Worm (Caenorhabditis elegans) whole organism, L1 larva: ENCODE measurements around the gene rbm-25.
A peak's percentile ranks its signal among the peaks of the same experiment; 100 is the strongest.

ENCODE experiments used
- F16B12.6 ChIP-seq: fragments of 150-350 bp; optimal IDR thresholded peaks from 2 replicates; lab custom pipeline; 2014; ENCODE audit warnings: missing biosample characterization, missing genetic modification characterization
- aly-2 ChIP-seq: fragments of 150-350 bp; optimal IDR thresholded peaks from 2 replicates; lab custom pipeline; 2014; ENCODE audit warnings: missing biosample characterization, missing genetic modification characterization
- ama-1 ChIP-seq: fragments of 150-350 bp; optimal IDR thresholded peaks from 2 replicates; lab custom pipeline; 2014
- blmp-1 ChIP-seq: fragments of 150-350 bp; optimal IDR thresholded peaks from 2 replicates; lab custom pipeline; 2014; ENCODE audit warnings: missing biosample characterization, missing genetic modification characterization
- ceh-82 ChIP-seq, 3 experiments: fragments of 150-350 bp in 1 of 3; sonication (generic microtip) in 2 of 3; optimal IDR thresholded peaks; 2 replicates each; lab custom pipeline; 2014 to 2017; ENCODE audit warnings: missing biosample characterization in 3 of 3, missing genetic modification characterization in 3 of 3
- ceh-90 ChIP-seq: sonication (generic microtip); optimal IDR thresholded peaks from 2 replicates; lab custom pipeline; 2016; ENCODE audit warnings: missing genetic modification characterization, missing compliant biosample characterization
- ces-1 ChIP-seq: fragments of 150-350 bp; optimal IDR thresholded peaks from 2 replicates; lab custom pipeline; 2014; ENCODE audit warnings: missing biosample characterization, missing genetic modification reagents, missing genetic modification characterization
- dsc-1 ChIP-seq: sonication (generic microtip); optimal IDR thresholded peaks from 2 replicates; lab custom pipeline; 2016; ENCODE audit warnings: mild to moderate bottlenecking, missing genetic modification characterization, missing compliant biosample characterization
- efl-1 ChIP-seq, 4 experiments: fragments of 150-350 bp; optimal IDR thresholded peaks in 3 of 4; peaks in 1 of 4; 1 replicate in 1 of 4; 2 replicates in 3 of 4; lab custom pipeline; 2014; ENCODE audit warnings: missing biosample characterization in 2 of 4, missing genetic modification characterization in 2 of 4, missing genetic modification reagents in 2 of 4
- efl-3 ChIP-seq: fragments of 200-800 bp; sonication (Bioruptor generic); optimal IDR thresholded peaks from 2 replicates; lab custom pipeline; 2018; ENCODE audit warnings: mild to moderate bottlenecking, missing genetic modification characterization, missing compliant biosample characterization
- egl-27 ChIP-seq, 2 experiments: fragments of 150-350 bp in 1 of 2; sonication (generic microtip); optimal IDR thresholded peaks; 3 replicates each; lab custom pipeline; 2017 to 2018; ENCODE audit warnings: missing biosample characterization in 2 of 2, missing genetic modification characterization in 2 of 2, missing genetic modification reagents in 2 of 2
- elt-3 ChIP-seq, 6 experiments: fragments of 150-350 bp in 1 of 6; sonication (generic microtip); optimal IDR thresholded peaks; 2 replicates each; lab custom pipeline; 2017 to 2018; ENCODE audit warnings: missing biosample characterization in 6 of 6, missing genetic modification characterization in 6 of 6, inconsistent platforms in 1 of 6
- ets-5 ChIP-seq: fragments of 200-800 bp; sonication (Bioruptor generic); IDR thresholded peaks from 2 replicates; pipeline ENCODE4 v1.3.6; 2022; ENCODE audit warnings: missing genetic modification characterization, missing compliant biosample characterization
- fkh-4 ChIP-seq: sonication (generic microtip); optimal IDR thresholded peaks from 2 replicates; lab custom pipeline; 2016; ENCODE audit warnings: missing compliant biosample characterization, missing genetic modification characterization, borderline replicate concordance
- fkh-8 ChIP-seq: sonication (generic microtip); optimal IDR thresholded peaks from 2 replicates; lab custom pipeline; 2016; ENCODE audit warnings: mild to moderate bottlenecking, missing genetic modification characterization, missing compliant biosample characterization
- hlh-17 ChIP-seq: fragments of 200-800 bp; sonication (Bioruptor generic); optimal IDR thresholded peaks from 2 replicates; lab custom pipeline; 2018; ENCODE audit warnings: missing genetic modification characterization, mild to moderate bottlenecking, missing compliant biosample characterization, moderate library complexity, borderline replicate concordance
- hlh-4 ChIP-seq: sonication (generic microtip); optimal IDR thresholded peaks from 2 replicates; lab custom pipeline; 2016; ENCODE audit warnings: mild to moderate bottlenecking, missing genetic modification characterization, missing compliant biosample characterization
- hpl-2 ChIP-seq: fragments of 150-350 bp; optimal IDR thresholded peaks from 2 replicates; lab custom pipeline; 2014; ENCODE audit warnings: missing biosample characterization, missing genetic modification reagents, missing genetic modification characterization
- lin-14 ChIP-seq: fragments of 200-800 bp; sonication (Bioruptor generic); optimal IDR thresholded peaks from 2 replicates; lab custom pipeline; 2018; ENCODE audit warnings: mild to moderate bottlenecking, missing genetic modification characterization, moderate library complexity, missing compliant biosample characterization
- lin-15B ChIP-seq: fragments of 150-350 bp; sonication (generic microtip); optimal IDR thresholded peaks from 3 replicates; lab custom pipeline; 2014; ENCODE audit warnings: missing biosample characterization, missing genetic modification characterization
- lin-35 ChIP-seq, 2 experiments: fragments of 150-350 bp; optimal IDR thresholded peaks; 2 replicates each; lab custom pipeline; 2014; ENCODE audit warnings: missing biosample characterization in 2 of 2, missing genetic modification characterization in 2 of 2, missing genetic modification reagents in 2 of 2
- mdl-1 ChIP-seq, 2 experiments: fragments of 150-350 bp; optimal IDR thresholded peaks; 2 replicates each; lab custom pipeline; 2014 to 2017; ENCODE audit warnings: missing biosample characterization in 2 of 2, missing genetic modification characterization in 2 of 2, inconsistent platforms in 1 of 2
- mep-1 ChIP-seq: fragments of 150-350 bp; optimal IDR thresholded peaks from 2 replicates; lab custom pipeline; 2014; ENCODE audit warnings: missing biosample characterization, missing genetic modification characterization
- nhr-11 ChIP-seq: fragments of 150-350 bp; optimal IDR thresholded peaks from 2 replicates; lab custom pipeline; 2014; ENCODE audit warnings: missing biosample characterization, missing genetic modification characterization
- nhr-19 ChIP-seq: fragments of 200-800 bp; sonication (Bioruptor generic); conservative IDR thresholded peaks from 2 replicates; pipeline ENCODE4 v1.3.6; 2022; ENCODE audit warnings: missing genetic modification characterization, missing compliant biosample characterization
- nhr-20 ChIP-seq: sonication (generic microtip); optimal IDR thresholded peaks from 2 replicates; lab custom pipeline; 2016; ENCODE audit warnings: mild to moderate bottlenecking, missing genetic modification characterization, missing compliant biosample characterization
- nhr-237 ChIP-seq: fragments of 150-350 bp; optimal IDR thresholded peaks from 2 replicates; lab custom pipeline; 2014; ENCODE audit warnings: missing biosample characterization, missing genetic modification characterization
- nhr-47 ChIP-seq: sonication (generic microtip); optimal IDR thresholded peaks from 2 replicates; lab custom pipeline; 2016; ENCODE audit warnings: mild to moderate bottlenecking, missing genetic modification characterization, moderate library complexity, missing compliant biosample characterization
- nhr-71 ChIP-seq: sonication (generic microtip); optimal IDR thresholded peaks from 2 replicates; lab custom pipeline; 2016; ENCODE audit warnings: mild to moderate bottlenecking, missing genetic modification characterization, moderate library complexity, missing compliant biosample characterization
- nhr-76 ChIP-seq: sonication (generic microtip); optimal IDR thresholded peaks from 2 replicates; lab custom pipeline; 2017; ENCODE audit warnings: missing biosample characterization, missing genetic modification characterization
- nhr-84 ChIP-seq: sonication (generic microtip); optimal IDR thresholded peaks from 2 replicates; lab custom pipeline; 2017; ENCODE audit warnings: missing biosample characterization, missing genetic modification characterization
- nhr-85 ChIP-seq: sonication (generic microtip); peaks from one replicate; lab custom pipeline; 2016; ENCODE audit warnings: missing genetic modification characterization, inconsistent platforms, missing compliant biosample characterization
- nhr-90 ChIP-seq: sonication (generic microtip); optimal IDR thresholded peaks from 2 replicates; lab custom pipeline; 2016; ENCODE audit warnings: mild to moderate bottlenecking, missing genetic modification characterization, missing compliant biosample characterization; ENCODE audit not compliant: poor library complexity
- pag-3 ChIP-seq: sonication (generic microtip); optimal IDR thresholded peaks from 2 replicates; lab custom pipeline; 2017; ENCODE audit warnings: missing genetic modification characterization, mild to moderate bottlenecking, missing compliant biosample characterization, antibody characterized with exemption, borderline replicate concordance; ENCODE audit not compliant: insufficient read depth
- pax-3 ChIP-seq: fragments of 200-800 bp; sonication (Bioruptor generic); optimal IDR thresholded peaks from 2 replicates; lab custom pipeline; 2018; ENCODE audit warnings: mild to moderate bottlenecking, missing genetic modification characterization, moderate library complexity, missing compliant biosample characterization
- rnt-1 ChIP-seq: sonication (generic microtip); optimal IDR thresholded peaks from 2 replicates; lab custom pipeline; 2016; ENCODE audit warnings: mild to moderate bottlenecking, missing genetic modification characterization, moderate library complexity, missing compliant biosample characterization
- skn-1 ChIP-seq: fragments of 150-350 bp; optimal IDR thresholded peaks from 2 replicates; lab custom pipeline; 2014; ENCODE audit warnings: missing biosample characterization, missing genetic modification characterization
- snpc-4 ChIP-seq: fragments of 150-350 bp; optimal IDR thresholded peaks from 2 replicates; lab custom pipeline; 2014; ENCODE audit warnings: missing biosample characterization, missing genetic modification characterization
- snu-23 ChIP-seq: sonication (generic microtip); optimal IDR thresholded peaks from 2 replicates; lab custom pipeline; 2016; ENCODE audit warnings: missing genetic modification characterization, missing compliant biosample characterization
- sox-4 ChIP-seq: sonication (generic microtip); optimal IDR thresholded peaks from 2 replicates; lab custom pipeline; 2016; ENCODE audit warnings: missing genetic modification characterization, missing compliant biosample characterization
- tbx-2 ChIP-seq: sonication (generic microtip); optimal IDR thresholded peaks from 2 replicates; lab custom pipeline; 2016; ENCODE audit warnings: missing genetic modification characterization, missing compliant biosample characterization
- unc-30 ChIP-seq: sonication (generic microtip); optimal IDR thresholded peaks from 2 replicates; lab custom pipeline; 2017; ENCODE audit warnings: missing biosample characterization, missing genetic modification characterization
- unc-62 ChIP-seq: fragments of 150-350 bp; optimal IDR thresholded peaks from 2 replicates; lab custom pipeline; 2014; ENCODE audit warnings: missing biosample characterization, missing genetic modification reagents, missing genetic modification characterization
- unc-86 ChIP-seq: sonication (generic microtip); optimal IDR thresholded peaks from 2 replicates; lab custom pipeline; 2016; ENCODE audit warnings: missing genetic modification characterization, missing compliant biosample characterization
- vab-15 ChIP-seq: sonication (generic microtip); optimal IDR thresholded peaks from 2 replicates; lab custom pipeline; 2017; ENCODE audit warnings: missing genotype, mild to moderate bottlenecking, missing genetic modification characterization, missing compliant biosample characterization
- xbp-1 ChIP-seq: sonication (generic microtip); optimal IDR thresholded peaks from 2 replicates; lab custom pipeline; 2016; ENCODE audit warnings: missing genetic modification characterization, missing compliant biosample characterization
- ztf-11 ChIP-seq, 2 experiments: sonication (generic microtip); optimal IDR thresholded peaks; 2 replicates each; lab custom pipeline; 2016 to 2017; ENCODE audit warnings: missing genetic modification characterization in 2 of 2, missing biosample characterization in 1 of 2, missing compliant biosample characterization in 1 of 2

Gene rbm-25

DNA sequence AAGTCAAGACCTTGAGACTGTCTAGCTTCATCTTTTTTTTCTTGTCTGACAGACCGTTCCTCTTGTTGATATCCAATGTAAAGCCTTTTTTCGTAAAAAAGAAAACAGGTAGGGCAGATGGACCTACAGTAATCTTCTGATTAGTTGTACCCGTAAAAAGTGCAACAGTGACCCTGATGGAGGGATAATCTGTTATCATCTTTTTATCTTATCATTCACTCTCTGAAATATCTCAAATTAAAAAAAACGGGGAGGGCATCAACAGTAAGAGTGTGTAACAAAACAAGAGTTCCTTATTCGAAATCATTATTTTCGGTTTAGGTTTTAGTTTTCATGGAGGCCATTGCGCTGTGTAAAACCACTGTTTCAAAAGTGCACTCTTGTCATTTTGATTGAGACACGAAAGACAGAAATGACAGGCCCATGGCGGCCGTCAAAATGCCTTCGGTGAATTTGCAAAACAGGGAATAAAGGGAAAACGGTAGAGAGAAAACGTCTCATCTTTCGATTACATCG is 35.7 kb downstream of the rbm-25 start (continued):
- TF ChIP-seq rnt-1 (peak; percentile 7), elt-3 (tag; optimal IDR thresholded peaks at IDR 0.05; lab: Kevin White, UChicago) (peak in 5 of 6 experiments; percentile 63 to 86 (median 80)), aly-2 (tag; lab: Kevin White, UChicago) (no peak), vab-15 (tag; lab: Kevin White, UChicago) (no peak), snpc-4 (tag; lab: Kevin White, UChicago) (no peak), nhr-19 (GFP tag; lab: Robert Waterston, UW) (no peak), nhr-76 (tag; lab: Kevin White, UChicago) (no peak), blmp-1 (tag; lab: Kevin White, UChicago) (peak; percentile 92), nhr-47 (tag; lab: Kevin White, UChicago) (no peak), ceh-90 (tag; lab: Kevin White, UChicago) (no peak), sox-4 (tag; lab: Kevin White, UChicago) (no peak), mdl-1 (tag; optimal IDR thresholded peaks at IDR 0.05; lab: Kevin White, UChicago) (no peak), pax-3 (tag; lab: Kevin White, UChicago) (no peak), nhr-71 (tag; lab: Kevin White, UChicago) (no peak), fkh-8 (tag; lab: Kevin White, UChicago) (no peak), skn-1 (tag; lab: Kevin White, UChicago) (no peak), nhr-90 (tag; lab: Kevin White, UChicago) (no peak), tbx-2 (tag; lab: Kevin White, UChicago) (no peak), nhr-85 (tag; lab: Kevin White, UChicago) (peak; percentile 75), lin-15B (tag; lab: Kevin White, UChicago) (no peak), nhr-11 (tag; lab: Kevin White, UChicago) (no peak), dsc-1 (tag; lab: Kevin White, UChicago) (no peak), hpl-2 (GFP tag; lab: Kevin White, UChicago) (no peak), nhr-84 (no peak), mep-1 (tag; lab: Kevin White, UChicago) (no peak)

- TF ChIP-seq unc-30 (no peak), skn-1 (tag; lab: Kevin White, UChicago) (no peak), ceh-82 (tag; optimal IDR thresholded peaks at IDR 0.05; lab: Kevin White, UChicago) (no peak), lin-14 (GFP tag; lab: Kevin White, UChicago) (no peak), egl-27 (tag; optimal IDR thresholded peaks at IDR 0.05; lab: Kevin White, UChicago) (no peak), ztf-11 (tag; optimal IDR thresholded peaks at IDR 0.05; lab: Kevin White, UChicago) (no peak), hpl-2 (GFP tag; lab: Kevin White, UChicago) (no peak), nhr-237 (tag; lab: Kevin White, UChicago) (no peak), hlh-17 (no peak), ets-5 (GFP tag; lab: Robert Waterston, UW) (no peak)
- TF ChIP-seq, all 84 proteins: peak for 0
Measured at ce11 chrV:12534941-12535340, 36.9 kb downstream of the rbm-25 start.

- TF ChIP-seq pag-3 (tag; lab: Kevin White, UChicago) (no peak), snpc-4 (tag; lab: Kevin White, UChicago) (no peak), fkh-4 (tag; lab: Kevin White, UChicago) (no peak), ces-1 (GFP tag; lab: Kevin White, UChicago) (no peak), efl-1 (optimal IDR thresholded peaks at IDR 0.05; lab: Kevin White, UChicago) (no peak), efl-1 (GFP tag; optimal IDR thresholded peaks at IDR 0.05 in 1 of 2; lab: Kevin White, UChicago) (no peak), hlh-4 (tag; lab: Kevin White, UChicago) (no peak), efl-3 (GFP tag; lab: Kevin White, UChicago) (no peak), lin-35 (GFP tag; optimal IDR thresholded peaks at IDR 0.05; lab: Kevin White, UChicago) (no peak), snu-23 (GFP tag; lab: Kevin White, UChicago) (peak; percentile 21), nhr-76 (tag; lab: Kevin White, UChicago) (no peak), F16B12.6 (no peak), nhr-19 (GFP tag; lab: Robert Waterston, UW) (no peak), unc-86 (tag; lab: Kevin White, UChicago) (no peak), ceh-90 (tag; lab: Kevin White, UChicago) (no peak), egl-27 (tag; optimal IDR thresholded peaks at IDR 0.05; lab: Kevin White, UChicago) (no peak), xbp-1 (tag; lab: Kevin White, UChicago) (no peak), unc-62 (GFP tag; lab: Kevin White, UChicago) (no peak), blmp-1 (tag; lab: Kevin White, UChicago) (peak; percentile 54), nhr-20 (peak; percentile 47), ama-1 (lab: Kevin White, UChicago) (no peak), nhr-71 (tag; lab: Kevin White, UChicago) (peak; percentile 3)
Measured at ce11 chrV:12536409-12537038, 38.5 kb downstream of the rbm-25 start.
